Fruit fly (Drosophila melanogaster): ENCODE data around the gene Acer.

The Acer gene

DNA sequence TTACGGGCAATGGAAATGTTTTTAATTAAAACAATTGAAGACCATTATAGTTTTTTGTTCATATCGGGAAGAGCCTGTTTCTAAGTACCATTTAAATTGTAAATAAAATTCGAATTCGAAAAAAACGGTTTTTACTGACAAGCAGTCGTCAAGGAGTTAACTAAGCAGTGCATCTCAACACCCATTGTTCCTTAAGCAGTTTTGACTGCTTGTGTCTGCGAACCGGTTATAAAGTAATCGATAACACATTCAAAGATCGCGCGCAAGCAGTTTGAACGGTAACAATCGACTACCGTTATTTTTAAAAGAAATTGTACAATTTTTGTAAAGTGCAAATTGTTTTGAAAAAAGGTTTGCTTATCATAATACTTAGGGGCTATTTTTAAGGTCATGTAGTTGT, 43.8 kb upstream of the Acer start (continued):
- TF ChIP-seq CG6272 (GFP tag; IDR thresholded peaks at IDR 0.05) (0 out of 2 replicates have a peak, but pooled peaks have one; percentile 12), CG5180 (GFP tag; optimal IDR thresholded peaks at IDR 0.05) (no peak), CG6254 (GFP tag; optimal IDR thresholded peaks at IDR 0.05) (no peak), nmo (GFP tag; optimal IDR thresholded peaks at IDR 0.05) (peak; percentile 35), Oli (tag; optimal IDR thresholded peaks at IDR 0.05) (no peak), Drgx (GFP tag; IDR thresholded peaks at IDR 0.05) (no peak), CG10147 (GFP tag; optimal IDR thresholded peaks at IDR 0.05) (no peak), CG14965 (GFP tag; optimal IDR thresholded peaks at IDR 0.05; ENCODE audit: borderline replicate concordance) (no peak), CG34224 (GFP tag; IDR thresholded peaks at IDR 0.05; ENCODE audit: partially characterized antibody) (no peak), Atf-2 (GFP tag; optimal IDR thresholded peaks at IDR 0.05) (no peak), CG9437 (GFP tag; optimal IDR thresholded peaks at IDR 0.05) (no peak), CG17568 (GFP tag; optimal IDR thresholded peaks at IDR 0.05) (no peak), gcm (GFP tag; optimal IDR thresholded peaks at IDR 0.05) (no peak), CG4328 (GFP tag; optimal IDR thresholded peaks at IDR 0.05) (no peak), CG2120 (GFP tag; optimal IDR thresholded peaks at IDR 0.05) (peak; percentile 17), CG10321 (GFP tag; IDR thresholded peaks at IDR 0.05) (no peak), lmd (GFP tag; IDR thresholded peaks at IDR 0.05) (no peak), CG15601 (tag; optimal IDR thresholded peaks at IDR 0.05) (peak; percentile 20), CG9932 (GFP tag; IDR thresholded peaks at IDR 0.05) (0 out of 2 replicates have a peak, but pooled peaks have one; percentile 14), grn (GFP tag; optimal IDR thresholded peaks at IDR 0.05) (no peak), knrl (GFP tag; IDR thresholded peaks at IDR 0.05; ENCODE audit: partially characterized antibody) (peak; percentile 69; the same call in 2 of the 3 replicates), Ptx1 (GFP tag; IDR thresholded peaks at IDR 0.05) (no peak), Fer2 (tag; optimal IDR thresholded peaks at IDR 0.05) (no peak), CG1233 (GFP tag; optimal IDR thresholded peaks at IDR 0.05) (no peak), CG2889 (GFP tag; IDR thresholded peaks at IDR 0.05) (no peak), CG13775 (GFP tag; optimal IDR thresholded peaks at IDR 0.05) (no peak), sc (optimal IDR thresholded peaks at IDR 0.05) (no peak), sc (GFP tag; optimal IDR thresholded peaks at IDR 0.05) (no peak), CG3847 (GFP tag; IDR thresholded peaks at IDR 0.05) (no peak), bbx (GFP tag; IDR thresholded peaks at IDR 0.05; ENCODE audit: partially characterized antibody) (peak; percentile 52; the same call in 1 of the 2 replicates), Dip2 (GFP tag; IDR thresholded peaks at IDR 0.05) (no peak), Dbx (GFP tag; IDR thresholded peaks at IDR 0.05) (no peak), Trl (optimal IDR thresholded peaks at IDR 0.05) (no peak), Trl (GFP tag; optimal IDR thresholded peaks at IDR 0.05) (no peak), CG17802 (tag; optimal IDR thresholded peaks at IDR 0.05) (no peak), D19A (tag; optimal IDR thresholded peaks at IDR 0.05) (no peak), az2 (GFP tag; optimal IDR thresholded peaks at IDR 0.05) (no peak), CG10979 (tag; optimal IDR thresholded peaks at IDR 0.05) (no peak), mld (GFP tag; IDR thresholded peaks at IDR 0.05; ENCODE audit: partially characterized antibody) (no peak), C15 (GFP tag; IDR thresholded peaks at IDR 0.05) (no peak), CG17612 (GFP tag; IDR thresholded peaks at IDR 0.05) (no peak), maf-S (GFP tag; optimal IDR thresholded peaks at IDR 0.05) (peak; percentile 3), Lhr (GFP tag; optimal IDR thresholded peaks at IDR 0.05) (peak; percentile 87), fu2 (GFP tag; optimal IDR thresholded peaks at IDR 0.05) (no peak), wdn (GFP tag; IDR thresholded peaks at IDR 0.05) (no peak), Hr51 (GFP tag; optimal IDR thresholded peaks at IDR 0.05) (no peak), CG42726 (GFP tag; IDR thresholded peaks at IDR 0.05; ENCODE audit: partially characterized antibody) (peak; percentile 70; the same call in 1 of the 2 replicates), fd64A (GFP tag; optimal IDR thresholded peaks at IDR 0.05) (no peak), CG3163 (GFP tag; optimal IDR thresholded peaks at IDR 0.05) (peak; percentile 2), ash1 (GFP tag; optimal IDR thresholded peaks at IDR 0.05) (no peak), Fer1 (GFP tag; optimal IDR thresholded peaks at IDR 0.05) (no peak)
